Fruit fly (Drosophila melanogaster) ovary, adult (tissue): ENCODE data around the gene CG42578.
"Not testable (repeated sequence)": the region's sequence is repeated elsewhere in the genome, so short reads cannot be mapped to it uniquely, and the experiment has no call there.

ENCODE experiments used
- CG17801 ChIP-seq: fragments of 200-800 bp; optimal IDR thresholded peaks from 2 replicates; lab custom pipeline; 2019; ENCODE audit warnings: missing biosample characterization, mild to moderate bottlenecking, missing genetic modification characterization, moderate library complexity; ENCODE audit not compliant: partially characterized antibody

Gene CG42578

DNA sequence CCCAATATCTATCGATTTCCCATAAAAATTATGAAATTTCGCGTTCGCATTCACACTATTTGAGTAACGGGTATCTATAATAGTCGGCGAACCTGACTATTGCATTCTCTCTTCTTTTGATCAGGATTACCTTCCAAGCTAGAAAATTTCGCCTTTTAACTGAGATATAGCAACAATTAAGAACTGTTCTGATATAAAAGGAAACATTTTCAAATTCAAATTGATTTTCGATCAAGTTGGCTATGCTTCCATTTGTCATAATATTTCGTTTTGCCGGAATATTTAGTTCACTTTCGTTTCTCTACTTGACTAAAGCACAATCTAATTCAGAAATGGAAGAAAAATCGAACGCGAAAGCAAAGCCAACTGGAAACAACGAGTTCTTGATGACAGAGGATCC, at the start of gene CG42578:
TSS of gene CG42578 (plus strand) at position 301 of the 400 bp plus-strand sequence.
- TF ChIP-seq CG17801 (GFP tag; lab: Kevin White, UChicago), result not testable (repeated sequence)

DNA sequence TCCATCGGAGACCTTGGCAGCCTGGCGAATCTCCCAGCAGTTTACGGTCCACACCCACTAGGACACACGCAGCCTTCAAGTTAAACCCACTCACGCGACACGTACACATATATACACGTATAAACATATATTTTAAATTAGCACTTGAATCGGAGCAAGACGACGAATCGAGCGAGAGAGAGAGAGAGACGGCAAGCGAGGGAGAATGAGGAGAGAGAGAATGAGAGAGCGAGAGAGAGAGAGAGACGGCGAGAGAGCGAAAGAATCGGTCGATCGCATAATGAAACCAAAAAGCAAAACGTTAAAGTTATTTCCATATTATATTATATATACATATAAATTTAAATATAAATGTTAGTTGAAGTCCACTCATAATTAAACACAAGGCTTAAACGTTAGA, 34.5 kb upstream of the CG42578 start:
- no peak for TF ChIP-seq CG17801 (GFP tag; lab: Kevin White, UChicago)

DNA sequence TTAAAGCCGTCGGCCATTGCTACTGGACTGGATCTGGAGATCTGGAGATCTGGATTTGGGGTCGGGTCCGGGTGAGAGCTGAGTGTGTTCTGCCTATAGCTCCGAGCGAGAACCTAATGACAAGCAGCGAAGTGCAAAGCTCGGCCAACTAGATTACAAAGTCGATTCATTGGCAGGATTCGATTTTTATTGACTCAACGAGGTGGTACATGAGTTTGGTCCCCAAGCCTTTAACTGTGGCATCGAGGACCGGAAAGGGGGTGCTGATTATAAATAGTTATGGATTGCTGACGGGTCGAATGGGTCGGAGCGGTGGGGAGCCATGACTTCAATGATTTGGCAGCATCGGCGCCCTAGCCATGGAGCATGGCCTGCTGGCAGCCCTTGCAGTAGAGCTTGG, 32.7 kb upstream of the CG42578 start, which contains the start of gene CG15459:
TSS of gene CG15459 (minus strand) at position 101 of the 400 bp plus-strand sequence.
- TF ChIP-seq CG17801 (GFP tag; lab: Kevin White, UChicago), result no peak

DNA sequence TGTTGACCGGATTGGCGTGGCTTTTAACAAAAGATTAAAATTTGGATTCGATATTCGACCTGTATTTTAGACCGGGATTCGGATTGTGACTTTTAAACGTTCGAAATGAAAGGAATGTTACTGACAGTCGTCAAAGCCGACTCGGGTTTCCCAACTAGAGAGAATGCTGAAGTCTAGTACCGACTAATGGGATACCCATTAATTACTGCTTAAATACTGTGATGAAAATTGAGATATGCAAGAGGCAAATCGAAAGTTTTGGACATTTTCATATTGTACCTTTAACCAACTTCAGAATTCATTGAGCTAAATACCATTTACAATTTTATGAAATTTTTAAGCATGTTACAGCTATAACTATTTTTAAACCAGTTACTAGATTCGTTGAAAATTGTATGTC, 32.1 kb upstream of the CG42578 start, which contains the start of gene CG15458:
TSS of gene CG15458 (minus strand) at position 101 of the 400 bp plus-strand sequence.
- TF ChIP-seq CG17801 (GFP tag; lab: Kevin White, UChicago), result no peak

DNA sequence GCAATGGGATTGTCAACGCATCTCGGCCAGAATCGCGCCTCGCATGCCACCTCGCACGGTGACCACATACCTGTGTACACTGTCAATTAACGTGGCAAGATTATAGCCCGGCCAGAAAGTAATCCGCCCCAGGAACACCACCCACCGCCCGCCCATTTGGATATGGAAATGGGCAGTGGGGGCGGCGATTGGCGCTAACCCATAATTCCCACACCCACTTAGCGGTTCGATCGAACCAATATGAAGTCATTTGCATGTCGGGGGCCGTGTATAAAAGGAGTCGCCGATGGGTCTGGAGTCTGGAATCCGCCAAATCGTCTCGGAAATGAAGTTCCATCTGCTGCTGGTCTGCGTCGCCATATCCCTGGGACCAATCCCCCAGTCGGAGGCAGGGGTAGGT, 30.7 kb upstream of the CG42578 start, which contains the start of gene Obp19a:
TSS of gene Obp19a (plus strand) at position 301 of the 400 bp plus-strand sequence.
- no peak for TF ChIP-seq CG17801 (GFP tag; lab: Kevin White, UChicago)

DNA sequence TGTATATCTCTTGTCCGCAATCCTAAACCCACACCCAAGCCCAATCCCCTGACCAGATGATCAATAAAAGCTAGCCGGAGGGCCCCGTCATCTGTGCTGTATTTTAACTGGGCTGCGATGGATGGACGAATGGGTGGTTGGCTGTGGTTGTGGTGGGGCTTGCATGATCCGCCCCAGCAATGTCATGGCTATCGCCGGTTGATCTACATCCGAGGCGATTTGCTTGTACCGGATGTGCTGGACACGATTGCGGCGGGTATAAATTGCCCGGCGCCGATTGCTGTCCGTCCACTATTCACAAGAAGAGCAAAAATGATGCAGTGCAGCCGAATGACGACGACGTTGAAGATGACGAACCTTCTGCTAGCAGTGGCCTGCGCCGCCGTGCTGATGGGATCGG, 29.7 kb upstream of the CG42578 start, which contains the start of gene Obp19b:
TSS of gene Obp19b (plus strand) at position 301 of the 400 bp plus-strand sequence.
- TF ChIP-seq CG17801 (GFP tag; lab: Kevin White, UChicago), result no peak

DNA sequence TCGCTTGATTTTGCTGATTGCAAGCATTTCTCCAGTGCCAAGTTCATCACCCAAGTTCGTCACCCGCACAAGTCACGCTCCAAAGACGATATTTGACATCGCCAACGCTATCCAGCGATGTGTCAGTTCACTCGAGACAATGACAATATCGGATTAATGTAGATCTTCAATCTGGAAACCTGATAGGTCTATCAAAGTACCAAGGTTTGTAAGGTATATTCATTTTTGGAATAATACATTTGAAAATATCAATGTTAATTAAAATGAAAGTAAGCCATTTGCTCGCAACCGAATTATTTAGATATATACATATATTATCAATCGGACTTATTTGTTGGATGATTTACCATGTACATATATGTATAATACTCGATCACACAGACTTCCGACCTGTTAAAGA, 27.3 kb upstream of the CG42578 start, which contains the start of gene Obp19c:
TSS of gene Obp19c (minus strand) at position 101 of the 400 bp plus-strand sequence.
- TF ChIP-seq CG17801 (GFP tag; lab: Kevin White, UChicago), result no peak

DNA sequence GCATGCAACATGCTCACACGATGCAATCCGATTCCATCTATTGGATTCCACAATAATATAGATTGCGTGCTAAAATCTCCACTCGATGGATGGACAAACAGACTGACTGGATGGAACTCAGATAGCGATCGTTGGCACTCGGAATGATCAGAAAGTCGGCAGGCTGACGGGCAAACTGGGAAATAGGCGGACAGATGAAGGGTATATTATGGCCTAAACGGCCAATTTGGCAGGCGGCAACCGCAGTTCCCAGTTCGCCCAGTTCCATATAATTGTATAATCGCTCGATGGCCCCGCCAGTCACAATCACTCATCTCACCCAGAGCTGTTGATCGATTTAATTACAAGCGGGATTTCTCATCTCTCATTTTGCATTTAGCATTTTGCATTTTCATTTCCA, 26.9 kb upstream of the CG42578 start, which contains the start of gene Obp19d:
TSS of gene Obp19d (plus strand) at position 301 of the 400 bp plus-strand sequence.
- no peak for TF ChIP-seq CG17801 (GFP tag; lab: Kevin White, UChicago)

DNA sequence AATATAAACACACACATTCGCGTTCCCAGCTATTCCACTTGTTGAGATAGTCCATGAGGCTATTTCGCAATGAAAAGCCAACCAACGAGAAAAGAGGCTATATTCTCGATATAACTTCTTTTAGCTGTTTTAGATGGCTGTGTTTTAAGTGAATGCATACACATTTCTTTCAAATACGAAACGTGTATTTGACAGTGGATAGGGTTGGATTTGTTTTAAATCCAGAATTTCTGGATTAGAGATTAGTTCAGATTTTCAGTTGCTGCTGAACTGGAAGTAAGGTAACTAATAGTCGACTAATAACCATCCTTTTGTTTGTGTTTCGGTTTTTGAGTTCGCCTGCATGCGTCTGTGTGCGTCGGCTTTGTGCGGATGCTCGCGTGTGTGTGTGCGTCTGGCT, 23.0 kb upstream of the CG42578 start:
- TF ChIP-seq CG17801 (GFP tag; lab: Kevin White, UChicago), result no peak

DNA sequence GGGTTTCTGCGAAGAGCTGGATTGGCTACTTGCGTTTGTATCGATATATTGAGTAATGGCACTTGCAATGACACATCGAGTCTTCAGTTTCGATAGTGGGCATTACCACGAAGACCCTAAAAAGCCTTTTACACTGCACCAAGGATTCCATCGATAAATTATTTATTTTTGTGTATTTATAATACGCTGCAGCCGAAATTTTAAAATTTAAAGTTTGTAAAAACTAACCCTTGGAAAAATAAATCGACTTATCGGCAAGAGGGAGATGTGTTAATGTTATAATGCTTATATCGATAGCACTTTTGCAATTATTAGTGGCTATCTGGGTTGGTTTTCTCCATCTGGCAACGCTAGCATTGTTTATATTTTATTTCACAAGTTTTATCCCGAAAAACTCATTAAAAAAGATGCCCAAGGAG, 22.4 kb upstream of the CG42578 start, which contains the start of the genes Pp4-19C and cactin:
TSS of gene Pp4-19C (minus strand) at position 256 of the 419 bp plus-strand sequence.
TSS of gene cactin (plus strand) at position 323 of the 419 bp plus-strand sequence.
- TF ChIP-seq CG17801 (GFP tag; lab: Kevin White, UChicago), result peak; percentile 36

DNA sequence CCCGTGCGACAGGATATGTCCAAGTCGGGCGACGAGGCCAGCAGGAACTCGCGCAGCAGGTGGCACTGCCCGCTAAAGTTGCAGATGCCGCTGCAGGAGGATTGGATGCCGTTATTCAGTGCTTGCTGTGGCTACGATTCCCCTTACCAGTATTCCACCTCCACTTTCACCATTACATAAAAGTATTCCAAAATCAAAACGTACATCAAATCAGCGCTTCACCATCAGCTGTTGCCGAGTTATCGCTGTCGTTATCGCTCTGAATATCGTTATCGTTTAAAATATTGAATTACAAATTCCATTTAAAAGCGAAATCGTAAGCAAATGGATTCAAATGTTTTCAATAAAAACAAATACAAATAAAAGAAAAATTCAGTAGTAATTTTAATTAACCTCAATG, 19.4 kb upstream of the CG42578 start, which contains the start of gene CG15456:
TSS of gene CG15456 (minus strand) at position 225 of the 400 bp plus-strand sequence.
- no peak for TF ChIP-seq CG17801 (GFP tag; lab: Kevin White, UChicago)

DNA sequence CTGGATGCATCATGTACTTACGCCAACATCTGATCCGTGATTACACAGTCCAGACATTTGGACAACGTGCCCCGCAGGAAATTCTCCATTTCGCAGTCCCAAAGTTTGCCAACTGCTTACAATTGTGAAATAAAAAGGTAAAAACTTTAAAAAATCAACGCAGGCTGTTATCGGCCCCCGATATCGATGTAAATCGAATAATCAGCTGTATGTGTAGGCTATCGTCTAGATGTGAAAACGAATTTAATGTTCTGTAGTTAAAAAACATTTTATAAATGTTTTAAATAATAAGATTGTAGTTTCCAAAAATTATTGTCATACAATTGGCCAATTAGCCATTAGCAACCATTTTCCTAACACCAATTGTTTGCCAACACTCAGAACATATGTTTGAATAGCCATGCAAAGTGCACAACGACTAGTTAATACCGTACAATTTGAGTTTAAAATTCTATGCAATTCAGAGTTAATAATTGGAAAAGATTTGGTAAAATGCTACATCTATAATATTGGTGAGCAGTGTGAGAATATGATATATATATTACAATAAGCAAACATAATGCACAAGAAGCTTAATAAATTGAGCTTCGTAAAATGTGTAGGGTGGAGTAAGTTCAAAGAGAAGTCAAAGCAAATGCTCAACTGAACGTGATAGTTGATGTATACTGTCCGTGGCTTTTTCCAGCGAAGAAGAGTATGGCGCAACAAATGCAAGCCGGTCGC, 16.5 kb upstream of the CG42578 start, which contains the start of the genes CG11710 and mal:
TSS of gene CG11710 (minus strand) at position 192 of the 723 bp plus-strand sequence.
TSS of gene mal (plus strand) at position 194 of the 723 bp plus-strand sequence.
- TF ChIP-seq CG17801 (GFP tag; lab: Kevin White, UChicago), result peak; percentile 92

DNA sequence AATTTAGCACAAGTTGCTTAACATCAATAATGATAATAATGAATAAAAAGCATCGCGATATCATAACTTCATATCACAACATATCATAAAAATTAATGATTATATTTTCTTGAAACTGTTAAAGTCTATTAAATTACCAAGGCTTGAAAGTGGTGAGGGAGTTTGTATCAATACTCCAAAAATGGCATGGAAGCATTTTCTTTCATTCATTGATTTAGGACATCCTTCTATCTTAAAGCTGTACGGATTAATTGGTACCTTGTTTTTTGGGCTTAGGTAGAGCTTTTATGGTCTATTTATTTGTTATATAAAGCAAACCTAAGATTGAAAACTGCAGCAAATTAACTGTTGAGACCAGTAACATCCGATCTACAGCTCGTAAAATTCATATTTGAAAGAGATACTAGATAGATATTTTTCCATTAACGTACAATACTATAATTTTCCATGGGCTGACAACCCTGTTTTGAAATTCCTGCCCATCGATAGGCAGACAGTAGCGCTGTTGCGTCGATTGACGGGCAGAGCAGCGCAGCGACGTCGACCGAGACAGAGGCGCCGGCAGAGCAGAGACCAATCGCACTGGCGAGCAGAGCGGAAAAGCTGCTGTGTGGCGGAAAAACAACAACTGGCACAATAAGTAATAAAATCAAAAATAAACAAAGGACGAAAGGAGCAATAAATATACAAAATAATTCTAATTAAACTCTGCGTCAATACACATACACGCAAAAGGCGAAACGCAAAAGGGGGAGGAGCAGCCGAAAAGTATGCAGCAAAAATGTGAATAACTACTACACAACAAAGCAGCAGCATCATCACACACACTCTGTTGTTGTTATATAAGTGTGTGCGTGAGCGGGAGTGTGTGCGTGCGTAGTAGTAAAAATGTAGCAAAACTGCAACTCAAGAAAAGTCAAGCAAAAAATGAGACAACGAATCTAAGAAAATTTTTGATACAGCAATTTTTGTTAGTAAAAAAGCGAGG, 12.5 kb upstream of the CG42578 start, which contains the start of gene CG1695:
TSS of gene CG1695 (plus strand) at position 606 of the 988 bp plus-strand sequence.
- TF ChIP-seq CG17801 (GFP tag; lab: Kevin White, UChicago), result no peak

DNA sequence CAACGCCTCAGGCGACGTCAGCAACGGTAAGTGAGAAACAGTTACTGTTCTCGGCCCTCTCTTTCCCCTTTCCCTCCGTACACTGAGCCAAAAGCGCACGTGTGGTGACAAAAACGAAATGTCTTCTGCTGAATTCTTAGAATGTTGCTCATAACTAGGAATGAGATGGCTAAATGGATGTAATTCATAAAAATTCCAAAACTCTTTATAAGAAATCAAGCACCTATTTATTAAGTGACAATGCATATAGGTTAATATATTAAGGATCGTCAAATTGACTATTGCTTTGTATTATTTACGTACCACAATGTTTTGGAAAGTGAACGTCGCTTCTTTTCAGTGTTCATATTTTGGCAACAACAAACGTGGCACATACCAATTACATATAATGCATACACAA, 11.6 kb upstream of the CG42578 start:
- TF ChIP-seq CG17801 (GFP tag; lab: Kevin White, UChicago), result no peak
